Worm (Caenorhabditis elegans): ENCODE data around the gene F26A1.4.

ce11 chrIII:4859039-4859438, 41.7 kb downstream of the F26A1.4 start, which contains the start of gene C35D10.6:
- no peak for TF ChIP-seq nfya-1 (tag; optimal IDR thresholded peaks at IDR 0.05)
- no peak for TF ChIP-seq elt-2 (tag; optimal IDR thresholded peaks at IDR 0.05)
- no peak for TF ChIP-seq dve-1 (tag; optimal IDR thresholded peaks at IDR 0.05)
- TF ChIP-seq gmeb-2 (tag; optimal IDR thresholded peaks at IDR 0.05) = no peak
- TF ChIP-seq ceh-14 (tag; optimal IDR thresholded peaks at IDR 0.05) = no peak
- TF ChIP-seq ceh-24 (tag; optimal IDR thresholded peaks at IDR 0.05) = no peak
- TF ChIP-seq C08G9.2 (tag; optimal IDR thresholded peaks at IDR 0.05) = no peak
- TF ChIP-seq madf-2 (tag; optimal IDR thresholded peaks at IDR 0.05) = no peak
- no peak for TF ChIP-seq Y22D7AL.16 (tag; optimal IDR thresholded peaks at IDR 0.05)
- TF ChIP-seq fkh-10 (GFP tag; optimal IDR thresholded peaks at IDR 0.05) = no peak
- TF ChIP-seq ceh-48 (tag; optimal IDR thresholded peaks at IDR 0.05) = no peak
- no peak for TF ChIP-seq eyg-1 (tag; optimal IDR thresholded peaks at IDR 0.05)
- no peak for TF ChIP-seq sox-4 (tag; optimal IDR thresholded peaks at IDR 0.05)
- no peak for TF ChIP-seq zip-5 (tag; optimal IDR thresholded peaks at IDR 0.05)
